Worm (Caenorhabditis elegans) whole organism, midembryonic: Measurements from ENCODE around the gene C03A3.9.
A peak's percentile ranks its signal among the peaks of the same experiment; 100 is the strongest.

Experiments used
- T22C8.4 ChIP-seq: fragments of 200-800 bp; sonication (Bioruptor generic); IDR thresholded peaks from 2 replicates; pipeline ENCODE4 v1.3.6; 2022; ENCODE audit warnings: missing genetic modification characterization, missing compliant biosample characterization
- cog-1 ChIP-seq: sonication (generic microtip); optimal IDR thresholded peaks from 2 replicates; lab custom pipeline; 2016; ENCODE audit warnings: missing genetic modification characterization, missing compliant biosample characterization
- flt-1 ChIP-seq: fragments of 200-800 bp; sonication (Bioruptor generic); IDR thresholded peaks from 2 replicates; pipeline ENCODE4 v1.3.6; 2022; ENCODE audit warnings: missing genetic modification characterization, missing compliant biosample characterization
- klf-2 ChIP-seq: fragments of 200-800 bp; sonication (Bioruptor generic); conservative IDR thresholded peaks from 2 replicates; pipeline ENCODE4 v1.3.6; 2022; ENCODE audit warnings: missing genetic modification reagents, missing genetic modification characterization, missing compliant biosample characterization
- med-1 ChIP-seq: sonication (generic microtip); optimal IDR thresholded peaks from 2 replicates; lab custom pipeline; 2017; ENCODE audit warnings: missing genetic modification characterization, mild to moderate bottlenecking, missing compliant biosample characterization, antibody characterized with exemption, missing genetic modification reagents; ENCODE audit not compliant: insufficient read depth
- ref-1 ChIP-seq: fragments of 200-800 bp; sonication (Bioruptor generic); conservative IDR thresholded peaks from 2 replicates; pipeline ENCODE4 v1.3.6; 2022; ENCODE audit warnings: missing genetic modification reagents, missing genetic modification characterization, missing compliant biosample characterization
- tab-1 ChIP-seq: fragments of 200-800 bp; sonication (Bioruptor generic); IDR thresholded peaks from 2 replicates; pipeline ENCODE4 v1.3.6; 2022; ENCODE audit warnings: missing genetic modification characterization, missing compliant biosample characterization
- ztf-23 ChIP-seq: fragments of 200-800 bp; sonication (Bioruptor generic); IDR thresholded peaks from 2 replicates; pipeline ENCODE4 v1.3.6; 2022; ENCODE audit warnings: missing genetic modification reagents, missing genetic modification characterization, missing compliant biosample characterization
- ztf-29 ChIP-seq: fragments of 200-800 bp; sonication (Bioruptor generic); IDR thresholded peaks from 2 replicates; pipeline ENCODE4 v1.3.6; 2022; ENCODE audit warnings: missing genetic modification reagents, missing genetic modification characterization, missing compliant biosample characterization

C03A3.9 gene

DNA sequence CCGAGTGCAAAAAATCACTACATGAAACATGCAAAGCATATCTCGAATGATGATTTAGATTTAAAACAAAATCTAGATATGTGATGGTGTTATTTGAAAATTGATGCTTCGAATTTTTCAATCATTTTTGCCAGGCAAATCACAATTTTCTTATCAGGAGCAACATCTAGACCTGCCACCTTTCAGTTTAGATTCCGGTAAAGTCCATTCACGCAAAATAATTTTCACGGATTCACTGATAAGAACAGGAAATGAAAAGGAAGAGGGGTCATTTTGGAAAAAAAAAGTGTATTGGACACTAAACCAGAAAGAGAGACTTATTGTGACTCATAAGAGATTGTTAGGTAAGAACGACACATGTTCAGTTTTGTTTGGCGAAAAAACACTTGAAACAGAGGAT lies 14.9 kb upstream of the C03A3.9 start:
- TF ChIP-seq klf-2 (no peak), T22C8.4 (GFP tag; lab: Robert Waterston, UW) (no peak), cog-1 (tag; lab: Kevin White, UChicago) (no peak), ztf-29 (GFP tag; lab: Robert Waterston, UW) (no peak), ztf-23 (GFP tag; lab: Robert Waterston, UW) (no peak), med-1 (GFP tag; lab: Kevin White, UChicago) (no peak), flt-1 (no peak), ref-1 (GFP tag; lab: Robert Waterston, UW) (no peak), tab-1 (GFP tag; lab: Robert Waterston, UW) (no peak)

DNA sequence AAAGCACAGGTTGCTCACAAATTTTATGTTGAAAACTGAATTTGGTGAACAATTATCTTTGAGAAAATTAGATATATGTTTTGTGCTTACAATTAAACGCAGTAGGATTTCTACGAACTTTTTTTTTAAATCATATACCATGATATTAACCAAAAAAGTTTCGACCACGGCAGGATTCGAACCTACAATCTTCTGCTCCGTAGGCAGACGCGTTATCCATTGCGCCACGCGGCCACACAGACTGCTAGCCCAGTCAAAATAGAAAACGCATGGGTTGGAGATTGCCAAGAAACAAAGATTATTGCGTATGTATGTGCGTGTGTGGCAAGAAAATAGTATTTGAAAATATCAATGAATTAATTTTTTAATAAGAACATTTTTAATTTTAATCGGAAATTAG lies 14.4 kb upstream of the C03A3.9 start:
- TF ChIP-seq ztf-29 (GFP tag; lab: Robert Waterston, UW) (0 out of 2 replicates have a peak, but pooled peaks have one; percentile 45), ztf-23 (GFP tag; lab: Robert Waterston, UW) (peak; percentile 80), T22C8.4 (GFP tag; lab: Robert Waterston, UW) (peak; percentile 27; the same call in 1 of the 2 replicates), tab-1 (GFP tag; lab: Robert Waterston, UW) (peak; percentile 73; the same call in 1 of the 2 replicates), klf-2 (peak; percentile 44; the same call in 1 of the 2 replicates), ref-1 (GFP tag; lab: Robert Waterston, UW) (peak; percentile 70), flt-1 (peak; percentile 89), med-1 (GFP tag; lab: Kevin White, UChicago) (peak; percentile 23), cog-1 (tag; lab: Kevin White, UChicago) (peak; percentile 45)

DNA sequence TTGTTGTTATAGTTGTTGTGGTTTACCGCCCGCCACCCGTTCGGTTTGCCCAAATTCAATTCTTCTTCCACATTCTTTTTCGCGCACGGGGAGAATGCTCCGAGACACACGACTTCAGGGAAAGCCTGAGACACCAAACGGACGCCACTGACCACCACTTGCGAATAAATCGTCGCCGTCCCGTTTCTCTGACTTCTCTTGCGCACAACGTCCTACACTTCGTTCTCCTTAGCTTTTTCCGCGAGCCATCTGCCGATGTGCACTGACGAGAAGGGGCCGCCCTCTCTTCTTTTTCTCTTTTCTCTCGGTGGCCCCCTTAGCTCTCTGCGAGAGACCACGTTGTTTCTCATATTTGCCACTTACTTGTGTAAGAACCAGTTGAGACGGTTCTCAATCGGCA lies 9.7 kb upstream of the C03A3.9 start, which contains the start of gene C03A3.1:
TSS of gene C03A3.1 (plus strand) at position 291 of the 400 bp plus-strand sequence.
- TF ChIP-seq ztf-29 (GFP tag; lab: Robert Waterston, UW) = no peak
- no peak for TF ChIP-seq flt-1
- TF ChIP-seq cog-1 (tag; lab: Kevin White, UChicago) = no peak
- TF ChIP-seq tab-1 (GFP tag; lab: Robert Waterston, UW) = no peak
- no peak for TF ChIP-seq ref-1 (GFP tag; lab: Robert Waterston, UW)
- TF ChIP-seq ztf-23 (GFP tag; lab: Robert Waterston, UW) = no peak
- no peak for TF ChIP-seq T22C8.4 (GFP tag; lab: Robert Waterston, UW)
- no peak for TF ChIP-seq klf-2
- no peak for TF ChIP-seq med-1 (GFP tag; lab: Kevin White, UChicago)

DNA sequence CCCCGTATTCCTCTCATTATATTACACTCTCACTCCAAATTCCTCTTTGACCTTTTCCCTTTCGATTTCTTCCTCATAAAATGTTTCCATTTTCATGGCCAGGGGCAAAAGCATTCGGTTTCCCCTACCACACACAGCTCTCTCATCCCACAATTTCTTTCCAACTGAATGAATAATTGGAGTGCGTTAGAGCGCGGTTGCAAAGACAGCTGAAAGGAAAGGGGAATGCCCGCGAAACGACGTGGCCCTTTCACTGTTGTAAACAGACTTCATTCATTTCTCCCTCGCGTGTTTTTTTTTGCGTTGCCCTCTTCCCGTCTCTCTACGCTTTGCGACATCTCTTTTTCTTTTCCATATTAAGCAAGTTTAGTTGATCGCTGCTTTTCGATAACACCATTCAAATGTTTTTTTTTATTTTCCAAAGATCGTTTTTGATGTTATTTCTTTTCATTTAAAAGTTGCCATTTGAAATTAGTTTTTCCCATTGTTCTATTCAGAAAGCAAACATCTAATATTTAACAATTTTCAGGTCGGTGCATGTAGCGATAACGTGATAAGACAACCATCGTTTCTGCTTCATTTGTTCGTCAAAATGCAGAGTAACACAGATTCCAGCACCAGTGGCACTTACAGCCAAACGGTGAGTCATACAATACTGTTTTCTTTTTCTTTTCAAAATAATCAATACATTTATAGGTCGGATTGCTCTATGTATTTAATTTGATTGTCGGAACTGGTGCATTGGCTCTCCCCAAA lies 4.3 kb upstream of the C03A3.9 start, which contains the start of gene C03A3.2:
TSS of gene C03A3.2 (plus strand) at position 530 of the 756 bp plus-strand sequence.
- no peak for TF ChIP-seq tab-1 (GFP tag; lab: Robert Waterston, UW)
- no peak for TF ChIP-seq klf-2
- TF ChIP-seq flt-1 = peak; percentile 70; the same call in 1 of the 2 replicates
- TF ChIP-seq cog-1 (tag; lab: Kevin White, UChicago) = peak; percentile 29
- no peak for TF ChIP-seq med-1 (GFP tag; lab: Kevin White, UChicago)
- TF ChIP-seq ztf-23 (GFP tag; lab: Robert Waterston, UW) = peak; percentile 70

DNA sequence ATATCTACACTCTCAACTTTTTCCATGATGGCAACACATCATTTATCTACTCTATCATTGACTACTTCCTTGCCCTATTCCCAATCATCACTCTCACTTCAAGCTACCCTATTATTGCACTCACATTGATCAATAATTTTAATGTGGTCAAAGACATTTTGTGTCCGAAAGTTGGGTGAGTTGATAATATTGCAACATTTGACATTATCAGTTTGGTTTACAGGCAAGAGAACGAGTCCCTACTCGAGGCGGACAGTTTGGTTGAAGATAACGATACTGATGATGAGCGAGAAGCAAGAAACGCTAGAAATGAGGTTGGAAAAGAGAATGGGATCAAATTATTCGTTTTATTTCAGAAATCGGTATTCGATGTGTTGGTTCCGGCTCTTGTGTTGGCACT lies 2.1 kb upstream of the C03A3.9 start:
- TF ChIP-seq ref-1 (GFP tag; lab: Robert Waterston, UW) (no peak), T22C8.4 (GFP tag; lab: Robert Waterston, UW) (no peak), tab-1 (GFP tag; lab: Robert Waterston, UW) (no peak), ztf-23 (GFP tag; lab: Robert Waterston, UW) (no peak), flt-1 (no peak)

DNA sequence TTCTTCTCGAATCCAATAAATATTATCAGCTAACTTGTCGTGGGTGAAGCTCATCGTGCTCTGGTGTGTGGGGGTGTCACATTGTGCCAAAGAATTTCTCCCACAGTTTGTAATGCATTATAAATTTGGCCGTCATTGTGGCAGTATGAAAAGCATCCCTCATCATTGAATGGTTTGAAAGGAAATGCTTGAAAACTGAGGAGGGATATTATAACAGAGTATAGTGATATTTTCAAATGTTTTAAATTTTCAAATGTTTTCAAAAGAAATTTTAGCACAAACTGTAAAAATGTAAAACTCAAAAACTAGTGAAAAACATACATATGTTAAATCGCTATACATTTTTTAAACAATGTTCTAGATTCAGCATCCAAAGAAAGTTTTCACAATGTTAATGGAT lies 2.2 kb downstream of the C03A3.9 start, which contains the start of gene C03A3.3:
TSS of gene C03A3.3 (minus strand) at position 101 of the 400 bp plus-strand sequence.
- TF ChIP-seq klf-2 = no peak
- no peak for TF ChIP-seq T22C8.4 (GFP tag; lab: Robert Waterston, UW)
- no peak for TF ChIP-seq ztf-23 (GFP tag; lab: Robert Waterston, UW)
- no peak for TF ChIP-seq cog-1 (tag; lab: Kevin White, UChicago)
- TF ChIP-seq tab-1 (GFP tag; lab: Robert Waterston, UW) = no peak
- TF ChIP-seq flt-1 = no peak
- no peak for TF ChIP-seq ref-1 (GFP tag; lab: Robert Waterston, UW)
- no peak for TF ChIP-seq ztf-29 (GFP tag; lab: Robert Waterston, UW)
- TF ChIP-seq med-1 (GFP tag; lab: Kevin White, UChicago) = no peak

DNA sequence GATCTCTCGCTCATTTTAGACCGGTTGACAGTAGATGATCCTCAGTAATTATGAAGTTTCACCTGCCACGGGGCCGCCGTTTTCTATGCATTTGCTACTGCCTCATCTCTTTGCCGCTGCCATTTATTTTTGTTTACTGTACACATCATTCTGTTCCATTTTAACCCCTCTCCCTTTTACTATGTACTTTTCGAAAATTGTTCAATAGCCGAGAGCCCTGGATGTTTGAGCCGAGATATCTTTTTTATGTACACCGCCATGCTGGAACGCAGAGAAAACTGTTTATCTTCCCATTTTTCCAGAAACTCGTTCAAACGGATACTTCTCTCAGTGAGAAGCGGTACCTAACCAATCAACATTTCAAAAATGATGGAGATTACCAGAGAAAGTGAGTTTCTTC lies 4.1 kb downstream of the C03A3.9 start, which contains the start of gene ifa-1:
TSS of gene ifa-1 (plus strand) at position 301 of the 400 bp plus-strand sequence.
- TF ChIP-seq ztf-29 (GFP tag; lab: Robert Waterston, UW) (no peak), ref-1 (GFP tag; lab: Robert Waterston, UW) (no peak), T22C8.4 (GFP tag; lab: Robert Waterston, UW) (no peak), klf-2 (no peak), cog-1 (tag; lab: Kevin White, UChicago) (no peak), ztf-23 (GFP tag; lab: Robert Waterston, UW) (no peak), med-1 (GFP tag; lab: Kevin White, UChicago) (no peak), tab-1 (GFP tag; lab: Robert Waterston, UW) (no peak), flt-1 (no peak)

DNA sequence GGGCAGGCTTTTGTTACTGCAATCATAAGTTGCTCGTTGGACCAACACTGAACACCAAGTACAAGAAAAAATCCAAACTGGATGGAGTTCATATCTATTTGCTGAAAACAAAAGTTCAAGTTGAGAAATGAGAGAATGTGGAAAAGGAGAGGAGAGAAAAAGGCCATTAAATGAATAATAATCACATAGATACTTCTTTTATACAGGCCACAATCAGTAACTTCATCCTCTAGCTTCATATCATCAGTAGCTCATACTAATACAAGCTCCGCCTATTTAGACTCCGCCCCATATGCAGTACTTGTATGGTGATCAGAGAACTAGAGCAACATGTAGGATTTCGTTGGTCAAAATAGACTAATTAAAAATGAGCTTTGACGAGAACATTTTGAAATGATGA lies 12.5 kb downstream of the C03A3.9 start, which contains the start of gene F38B2.2:
TSS of gene F38B2.2 (minus strand) at position 101 of the 400 bp plus-strand sequence.
- TF ChIP-seq flt-1 (no peak), klf-2 (no peak), ztf-29 (GFP tag; lab: Robert Waterston, UW) (no peak), cog-1 (tag; lab: Kevin White, UChicago) (no peak), T22C8.4 (GFP tag; lab: Robert Waterston, UW) (no peak), ztf-23 (GFP tag; lab: Robert Waterston, UW) (no peak), ref-1 (GFP tag; lab: Robert Waterston, UW) (no peak), med-1 (GFP tag; lab: Kevin White, UChicago) (no peak), tab-1 (GFP tag; lab: Robert Waterston, UW) (no peak)

DNA sequence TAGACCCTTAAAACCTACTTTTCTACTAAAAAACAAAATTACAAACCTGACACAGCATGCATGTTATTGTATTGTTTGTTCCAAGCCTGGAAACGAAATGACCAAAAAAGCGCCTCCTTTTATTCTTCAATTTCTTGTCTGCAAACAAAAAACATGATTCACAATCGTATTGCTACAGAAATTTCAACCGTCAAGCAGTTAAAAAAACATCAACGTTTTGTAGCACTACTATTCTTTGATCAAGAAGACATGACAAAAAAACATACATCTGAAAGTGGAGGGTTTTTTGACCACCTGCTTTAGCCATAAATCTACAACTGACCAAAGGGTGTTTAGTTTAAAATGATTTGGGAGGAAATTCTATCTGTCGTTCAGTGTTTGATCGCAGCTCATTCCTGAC lies 14.3 kb downstream of the C03A3.9 start, which contains the start of gene F38B2.6:
TSS of gene F38B2.6 (minus strand) at position 101 of the 400 bp plus-strand sequence.
- no peak for TF ChIP-seq cog-1 (tag; lab: Kevin White, UChicago)
- TF ChIP-seq flt-1 = no peak
- no peak for TF ChIP-seq klf-2
- no peak for TF ChIP-seq ztf-29 (GFP tag; lab: Robert Waterston, UW)
- no peak for TF ChIP-seq ref-1 (GFP tag; lab: Robert Waterston, UW)
- no peak for TF ChIP-seq ztf-23 (GFP tag; lab: Robert Waterston, UW)
- no peak for TF ChIP-seq med-1 (GFP tag; lab: Kevin White, UChicago)
- no peak for TF ChIP-seq T22C8.4 (GFP tag; lab: Robert Waterston, UW)
- no peak for TF ChIP-seq tab-1 (GFP tag; lab: Robert Waterston, UW)
